Worm (Caenorhabditis elegans): ENCODE measurements around the gene atz-1.

DNA sequence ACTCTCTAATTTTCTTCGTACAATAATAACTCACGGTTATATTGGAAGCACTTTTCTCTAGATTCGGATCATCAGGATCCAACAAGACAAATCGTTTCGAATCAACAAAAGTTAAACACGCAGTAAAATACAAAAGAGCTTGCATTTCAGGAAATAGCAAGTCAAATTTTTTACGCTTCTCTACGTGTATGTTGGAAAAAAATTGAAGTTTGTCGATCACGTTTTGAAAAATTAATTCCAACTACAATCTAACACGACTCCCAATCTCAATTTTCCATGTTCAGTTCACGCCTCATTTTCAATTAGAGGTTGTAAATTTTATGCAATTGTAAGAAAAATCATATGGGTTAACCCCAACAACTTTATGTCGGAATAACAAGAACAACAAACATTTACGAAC, 14.0 kb upstream of the atz-1 start, which contains the start of gene spe-45:
- TF ChIP-seq nhr-12 (tag; optimal IDR thresholded peaks at IDR 0.05) (no peak), ztf-11 (tag; optimal IDR thresholded peaks at IDR 0.05) (no peak), nhr-11 (tag; optimal IDR thresholded peaks at IDR 0.05) (no peak), nhr-237 (tag; optimal IDR thresholded peaks at IDR 0.05) (no peak), lin-15B (tag; optimal IDR thresholded peaks at IDR 0.05) (no peak), lsy-12 (tag; optimal IDR thresholded peaks at IDR 0.05) (no peak), ama-1 (optimal IDR thresholded peaks at IDR 0.05) (no peak), nfya-1 (tag; optimal IDR thresholded peaks at IDR 0.05; ENCODE audit: insufficient read depth) (no peak), ztf-4 (tag; optimal IDR thresholded peaks at IDR 0.05) (no peak)

Measured in whole organism, L3 larva.